Worm (Caenorhabditis elegans) whole organism, midembryonic: ENCODE results near the gene F18G5.6.

ENCODE experiments used
- flt-1 ChIP-seq: fragments of 200-800 bp; sonication (Bioruptor generic); IDR thresholded peaks from 2 replicates; pipeline ENCODE4 v1.3.6; 2022; ENCODE audit warnings: missing genetic modification characterization, missing compliant biosample characterization
- tab-1 ChIP-seq: fragments of 200-800 bp; sonication (Bioruptor generic); IDR thresholded peaks from 2 replicates; pipeline ENCODE4 v1.3.6; 2022; ENCODE audit warnings: missing genetic modification characterization, missing compliant biosample characterization
- ztf-29 ChIP-seq: fragments of 200-800 bp; sonication (Bioruptor generic); IDR thresholded peaks from 2 replicates; pipeline ENCODE4 v1.3.6; 2022; ENCODE audit warnings: missing genetic modification reagents, missing genetic modification characterization, missing compliant biosample characterization

- TF ChIP-seq flt-1 (no peak), tab-1 (GFP tag; lab: Robert Waterston, UW) (no peak), ztf-29 (GFP tag; lab: Robert Waterston, UW) (no peak)
These were observed 38.6 kb upstream of the F18G5.6 start for ce11 chrX:9302763-9303162.
